Fruit fly (Drosophila melanogaster) whole organism, embryonic: ENCODE measurements around the gene CG6481.

Source experiments
- Abd-B ChIP-seq: fragments of 200-800 bp; sonication (Bioruptor generic); optimal IDR thresholded peaks from 2 replicates; lab custom pipeline; 2018; ENCODE audit warnings: missing biosample characterization, mild to moderate bottlenecking, missing genetic modification characterization, moderate library complexity
- BEAF-32 ChIP-seq: fragments of 200-800 bp; sonication (Bioruptor generic); optimal IDR thresholded peaks from 3 replicates; lab custom pipeline; 2017; ENCODE audit warnings: missing biosample characterization, missing genetic modification characterization, mild to moderate bottlenecking, moderate library complexity, missing genetic modification reagents
- CG1024 ChIP-seq: fragments of 200-800 bp; sonication (Bioruptor generic); IDR thresholded peaks from 2 replicates; pipeline ENCODE4 v1.3.6; 2022; ENCODE audit warnings: missing biosample characterization, missing genetic modification characterization
- CG10543 ChIP-seq: fragments of 200-800 bp; sonication (Bioruptor generic); optimal IDR thresholded peaks from 3 replicates; lab custom pipeline; 2017; ENCODE audit warnings: missing biosample characterization, mild to moderate bottlenecking, missing genetic modification characterization, moderate library complexity
- CG13424 ChIP-seq: fragments of 200-800 bp; sonication (Bioruptor generic); optimal IDR thresholded peaks from 2 replicates; lab custom pipeline; 2019; ENCODE audit warnings: missing biosample characterization, mild to moderate bottlenecking, missing genetic modification characterization, moderate library complexity
- CG13775 ChIP-seq: fragments of 200-800 bp; sonication (Bioruptor generic); optimal IDR thresholded peaks from 3 replicates; lab custom pipeline; 2017; ENCODE audit warnings: missing biosample characterization, mild to moderate bottlenecking, missing genetic modification characterization
- CG14014 ChIP-seq: fragments of 200-800 bp; sonication (Bioruptor generic); IDR thresholded peaks from 2 replicates; pipeline ENCODE4 v1.3.6; 2022; ENCODE audit warnings: missing biosample characterization, missing genetic modification characterization
- CG14710 ChIP-seq: fragments of 200-800 bp; sonication (Bioruptor generic); optimal IDR thresholded peaks from 3 replicates; lab custom pipeline; 2019; ENCODE audit warnings: missing biosample characterization, mild to moderate bottlenecking, missing genetic modification characterization, moderate library complexity
- CG18011 ChIP-seq: fragments of 200-800 bp; sonication (Bioruptor generic); optimal IDR thresholded peaks from 2 replicates; lab custom pipeline; 2017; ENCODE audit warnings: missing biosample characterization, missing genetic modification characterization, mild to moderate bottlenecking, moderate library complexity, missing genotype
- CG18599 ChIP-seq: fragments of 200-800 bp; sonication (Bioruptor generic); optimal IDR thresholded peaks from 3 replicates; lab custom pipeline; 2017; ENCODE audit warnings: missing biosample characterization, missing genetic modification characterization, mild to moderate bottlenecking, moderate library complexity, missing genetic modification reagents
- CG4730 ChIP-seq: fragments of 200-800 bp; sonication (Bioruptor generic); IDR thresholded peaks from 2 replicates; pipeline ENCODE4 v1.3.6; 2022; ENCODE audit warnings: missing biosample characterization, missing genetic modification characterization
- CG4820 ChIP-seq: fragments of 200-800 bp; sonication (Bioruptor generic); optimal IDR thresholded peaks from 3 replicates; lab custom pipeline; 2016; ENCODE audit warnings: missing biosample characterization, missing genetic modification characterization
- Dll ChIP-seq: fragments of 200-800 bp; sonication (Bioruptor generic); IDR thresholded peaks from 4 replicates; pipeline ENCODE4 v1.3.6; 2022; ENCODE audit warnings: missing biosample characterization, missing genetic modification characterization; ENCODE audit not compliant: partially characterized antibody
- Dref ChIP-seq: fragments of 200-800 bp; sonication (Bioruptor generic); IDR thresholded peaks from 2 replicates; pipeline ENCODE4 v1.3.6; 2022; ENCODE audit warnings: missing biosample characterization, missing genetic modification characterization
- E2f1 ChIP-seq: fragments of 200-800 bp; sonication (Bioruptor generic); IDR thresholded peaks from 2 replicates; pipeline ENCODE4 v1.3.6; 2022; ENCODE audit warnings: missing biosample characterization, missing genetic modification characterization
- GATAe ChIP-seq: fragments of 200-800 bp; sonication (Bioruptor generic); conservative IDR thresholded peaks from 2 replicates; pipeline ENCODE4 v1.3.6; 2022; ENCODE audit warnings: missing biosample characterization, missing genetic modification characterization
- HmgZ ChIP-seq: fragments of 200-800 bp; sonication (Bioruptor generic); optimal IDR thresholded peaks from 2 replicates; lab custom pipeline; 2018; ENCODE audit warnings: missing biosample characterization, mild to moderate bottlenecking, missing genetic modification characterization
- Hmx ChIP-seq: fragments of 200-800 bp; sonication (Bioruptor generic); optimal IDR thresholded peaks from 2 replicates; lab custom pipeline; 2016; ENCODE audit warnings: missing biosample characterization, missing genetic modification characterization
- Hr78 ChIP-seq, 2 experiments: fragments of 200-800 bp in 1 of 2; fragments of >200 bp in 1 of 2; sonication (Bioruptor generic) in 1 of 2; optimal IDR thresholded peaks; 2 replicates each; lab custom pipeline; 2017 to 2019; ENCODE audit warnings: missing biosample characterization in 2 of 2, missing genetic modification characterization in 2 of 2, mild to moderate bottlenecking in 1 of 2, moderate library complexity in 1 of 2
- MTF-1 ChIP-seq: fragments of 200-800 bp; sonication (Bioruptor generic); optimal IDR thresholded peaks from 2 replicates; lab custom pipeline; 2018; ENCODE audit warnings: missing biosample characterization, mild to moderate bottlenecking, missing genetic modification characterization, borderline replicate concordance
- Nf-YA ChIP-seq: fragments of 200-800 bp; sonication (Bioruptor generic); IDR thresholded peaks from 2 replicates; pipeline ENCODE4 v1.3.6; 2022; ENCODE audit warnings: missing biosample characterization, missing genetic modification characterization
- NfI ChIP-seq: fragments of 200-800 bp; sonication (Bioruptor generic); optimal IDR thresholded peaks from 3 replicates; lab custom pipeline; 2018; ENCODE audit warnings: missing biosample characterization, mild to moderate bottlenecking, missing genetic modification characterization, moderate library complexity
- Side ChIP-seq: fragments of 200-800 bp; sonication (Bioruptor generic); optimal IDR thresholded peaks from 2 replicates; lab custom pipeline; 2016; ENCODE audit warnings: missing biosample characterization, missing genetic modification characterization
- Ssrp ChIP-seq: fragments of 200-800 bp; sonication (Bioruptor generic); optimal IDR thresholded peaks from 2 replicates; lab custom pipeline; 2018; ENCODE audit warnings: missing biosample characterization, mild to moderate bottlenecking, missing genetic modification characterization, moderate library complexity
- Stat92E ChIP-seq, 3 experiments: fragments of >200 bp in 2 of 3; fragments of 200-800 bp in 1 of 3; sonication (Bioruptor generic) in 1 of 3; optimal IDR thresholded peaks; 2 replicates each; lab custom pipeline; 2017 to 2019; ENCODE audit warnings: missing biosample characterization in 3 of 3, missing genetic modification characterization in 3 of 3, mild to moderate bottlenecking in 1 of 3, moderate library complexity in 1 of 3
- abd-A ChIP-seq: fragments of 200-800 bp; sonication (Bioruptor generic); optimal IDR thresholded peaks from 3 replicates; lab custom pipeline; 2019; ENCODE audit warnings: missing biosample characterization, mild to moderate bottlenecking, missing genetic modification characterization, moderate library complexity
- bcd ChIP-seq: fragments of 200-800 bp; sonication (Bioruptor generic); optimal IDR thresholded peaks from 2 replicates; lab custom pipeline; 2017; ENCODE audit warnings: missing biosample characterization, mild to moderate bottlenecking, missing genetic modification characterization
- cad ChIP-seq: fragments of >200 bp; optimal IDR thresholded peaks from 2 replicates; lab custom pipeline; 2017; ENCODE audit warnings: missing biosample characterization, missing genetic modification characterization
- crp ChIP-seq, 2 experiments: fragments of 200-800 bp; sonication (Bioruptor generic); optimal IDR thresholded peaks; 2 replicates in 1 of 2; 3 replicates in 1 of 2; lab custom pipeline; 2017; ENCODE audit warnings: missing biosample characterization in 2 of 2, missing genetic modification characterization in 2 of 2, mild to moderate bottlenecking in 1 of 2, moderate library complexity in 1 of 2
- dmrt11E ChIP-seq: fragments of 200-800 bp; sonication (Bioruptor generic); optimal IDR thresholded peaks from 3 replicates; lab custom pipeline; 2018; ENCODE audit warnings: missing biosample characterization, mild to moderate bottlenecking, missing genetic modification characterization, moderate library complexity
- dmrt99B ChIP-seq: fragments of 200-800 bp; sonication (Bioruptor generic); optimal IDR thresholded peaks from 2 replicates; lab custom pipeline; 2018; ENCODE audit warnings: missing biosample characterization, mild to moderate bottlenecking, missing genetic modification characterization, moderate library complexity
- fd64A ChIP-seq: fragments of 200-800 bp; sonication (Bioruptor generic); optimal IDR thresholded peaks from 3 replicates; lab custom pipeline; 2018; ENCODE audit warnings: missing biosample characterization, mild to moderate bottlenecking, missing genetic modification characterization
- fu2 ChIP-seq: fragments of 200-800 bp; sonication (Bioruptor generic); optimal IDR thresholded peaks from 2 replicates; lab custom pipeline; 2016; ENCODE audit warnings: missing biosample characterization, missing genetic modification characterization
- h ChIP-seq: fragments of >200 bp; optimal IDR thresholded peaks from 2 replicates; lab custom pipeline; 2017
- hkb ChIP-seq, 2 experiments: fragments of 200-800 bp in 1 of 2; fragments of >200 bp in 1 of 2; sonication (Bioruptor generic) in 1 of 2; IDR thresholded peaks in 1 of 2; optimal IDR thresholded peaks in 1 of 2; 2 replicates each; pipeline versions ENCODE4 v1.3.6 to Lab custom; 2017 to 2022; ENCODE audit warnings: missing biosample characterization in 1 of 2, missing genetic modification characterization in 1 of 2
- jigr1 ChIP-seq: fragments of 200-800 bp; sonication (Bioruptor generic); IDR thresholded peaks from 3 replicates; pipeline ENCODE4 v1.3.6; 2022; ENCODE audit warnings: missing biosample characterization, missing genetic modification characterization
- lilli ChIP-seq: fragments of 200-800 bp; sonication (Bioruptor generic); optimal IDR thresholded peaks from 3 replicates; lab custom pipeline; 2016; ENCODE audit warnings: missing biosample characterization, missing genetic modification characterization
- maf-S ChIP-seq: fragments of 200-800 bp; sonication (Bioruptor generic); optimal IDR thresholded peaks from 2 replicates; lab custom pipeline; 2016; ENCODE audit warnings: missing biosample characterization, missing genetic modification characterization
- odd ChIP-seq: fragments of 200-800 bp; sonication (Bioruptor generic); optimal IDR thresholded peaks from 2 replicates; lab custom pipeline; 2017; ENCODE audit warnings: missing biosample characterization, mild to moderate bottlenecking, missing genetic modification characterization
- peb ChIP-seq: fragments of 200-800 bp; sonication (Bioruptor generic); IDR thresholded peaks from 2 replicates; pipeline ENCODE4 v1.3.6; 2022; ENCODE audit warnings: missing biosample characterization, missing genetic modification characterization
- pfk ChIP-seq: fragments of 200-800 bp; sonication (Bioruptor generic); optimal IDR thresholded peaks from 2 replicates; lab custom pipeline; 2018; ENCODE audit warnings: missing biosample characterization, mild to moderate bottlenecking, missing genetic modification characterization, moderate library complexity
- pho ChIP-seq: fragments of 200-800 bp; sonication (Bioruptor generic); optimal IDR thresholded peaks from 2 replicates; lab custom pipeline; 2016; ENCODE audit warnings: missing biosample characterization, missing genetic modification characterization
- sens ChIP-seq: fragments of 200-800 bp; sonication (Bioruptor generic); peaks from one replicate; lab custom pipeline; 2016; ENCODE audit warnings: missing biosample characterization, missing genetic modification characterization
- sisA ChIP-seq: fragments of 200-800 bp; sonication (Bioruptor generic); IDR thresholded peaks from 2 replicates; pipeline ENCODE4 v1.3.6; 2022; ENCODE audit warnings: missing biosample characterization, missing genetic modification characterization
- slou ChIP-seq: fragments of 200-800 bp; sonication (Bioruptor generic); optimal IDR thresholded peaks from 3 replicates; lab custom pipeline; 2016; ENCODE audit warnings: missing biosample characterization, missing genetic modification characterization
- sug ChIP-seq: fragments of 200-800 bp; optimal IDR thresholded peaks from 2 replicates; lab custom pipeline; 2019; ENCODE audit warnings: missing biosample characterization, mild to moderate bottlenecking, missing genetic modification characterization, moderate library complexity
- trh ChIP-seq: fragments of 200-800 bp; sonication (Bioruptor generic); optimal IDR thresholded peaks from 2 replicates; lab custom pipeline; 2016; ENCODE audit warnings: missing biosample characterization, missing genetic modification characterization
- ttk ChIP-seq: fragments of 200-800 bp; sonication (Bioruptor generic); IDR thresholded peaks from 2 replicates; pipeline ENCODE4 v2.1.2; 2022; ENCODE audit warnings: missing biosample characterization, missing genetic modification characterization
- unc-4 ChIP-seq: fragments of 200-800 bp; sonication (Bioruptor generic); IDR thresholded peaks from 2 replicates; pipeline ENCODE4 v1.3.6; 2022; ENCODE audit warnings: missing biosample characterization, missing genetic modification characterization; ENCODE audit not compliant: partially characterized antibody

The CG6481 gene

dm6 chrX:18494165-18494740, 28.0 kb downstream of the CG6481 start, which contains the start of gene CG15043 (continued):
- peak; percentile 39 for TF ChIP-seq CG4730
- TF ChIP-seq BEAF-32 (GFP tag; lab: Kevin White, UChicago) = no peak
- no peak for TF ChIP-seq Side (GFP tag; lab: Kevin White, UChicago)
- no peak for TF ChIP-seq cad (GFP tag; lab: Kevin White, UChicago)
- no peak for TF ChIP-seq Dll
- peak; percentile 37 for TF ChIP-seq pho (GFP tag; lab: Kevin White, UChicago)
- TF ChIP-seq Nf-YA (GFP tag; lab: Robert Waterston, UW) = no peak
- TF ChIP-seq CG18011 (GFP tag; lab: Kevin White, UChicago) = no peak
- no peak for TF ChIP-seq odd (GFP tag; lab: Kevin White, UChicago)
- TF ChIP-seq unc-4 (GFP tag; lab: Robert Waterston, UW) = no peak
- TF ChIP-seq E2f1 (GFP tag; lab: Robert Waterston, UW) = peak; percentile 49; the same call in 1 of the 2 replicates
- TF ChIP-seq NfI (GFP tag; lab: Kevin White, UChicago) = no peak
- peak; percentile 44 for TF ChIP-seq bcd (GFP tag; lab: Kevin White, UChicago)
- TF ChIP-seq Hr78 (GFP tag; optimal IDR thresholded peaks at IDR 0.05; lab: Kevin White, UChicago) = no peak
- TF ChIP-seq dmrt99B (tag; lab: Kevin White, UChicago) = no peak
- TF ChIP-seq GATAe = peak; percentile 81
- TF ChIP-seq Abd-B = no peak
- TF ChIP-seq crp (GFP tag; optimal IDR thresholded peaks at IDR 0.05; lab: Kevin White, UChicago) = no peak
- no peak for TF ChIP-seq peb (GFP tag; lab: Robert Waterston, UW)
- TF ChIP-seq h (lab: Kevin White, UChicago) = no peak
- TF ChIP-seq maf-S = no peak
- peak; percentile 58 for TF ChIP-seq sens (GFP tag; lab: Kevin White, UChicago)
- TF ChIP-seq CG1024 (GFP tag; lab: Robert Waterston, UW) = no peak
- no peak for TF ChIP-seq Ssrp
- TF ChIP-seq slou (GFP tag; lab: Kevin White, UChicago) = no peak
- no peak for TF ChIP-seq Dref (GFP tag; lab: Robert Waterston, UW)
- no peak for TF ChIP-seq CG13424 (tag; lab: Kevin White, UChicago)
- TF ChIP-seq CG13775 (GFP tag; lab: Kevin White, UChicago) = no peak
- peak; percentile 22 for TF ChIP-seq sug
- no peak for TF ChIP-seq CG14014 (GFP tag; lab: Robert Waterston, UW)
- TF ChIP-seq dmrt11E (tag; lab: Kevin White, UChicago) = no peak
- no peak for TF ChIP-seq hkb (optimal IDR thresholded peaks at IDR 0.05; lab: Kevin White, UChicago)
- peak; percentile 57 for TF ChIP-seq hkb (GFP tag; IDR thresholded peaks at IDR 0.05; lab: Robert Waterston, UW)
- peak; percentile 3 for TF ChIP-seq CG4820 (GFP tag; lab: Kevin White, UChicago)
- TF ChIP-seq sisA (GFP tag; lab: Robert Waterston, UW) = 0 out of 2 replicates have a peak, but pooled peaks have one; percentile 12
- no peak for TF ChIP-seq jigr1 (GFP tag; lab: Robert Waterston, UW)
- TF ChIP-seq lilli (GFP tag; lab: Kevin White, UChicago) = peak; percentile 67
- TF ChIP-seq MTF-1 (GFP tag; lab: Kevin White, UChicago) = no peak
- TF ChIP-seq fu2 (GFP tag; lab: Kevin White, UChicago) = peak; percentile 9
- TF ChIP-seq CG14710 (tag; lab: Kevin White, UChicago) = no peak
- no peak for TF ChIP-seq CG10543
- no peak for TF ChIP-seq pfk
- TF ChIP-seq CG18599 (GFP tag; lab: Kevin White, UChicago) = peak; percentile 80
- TF ChIP-seq abd-A (tag; lab: Kevin White, UChicago) = no peak
- no peak for TF ChIP-seq Stat92E (GFP tag; optimal IDR thresholded peaks at IDR 0.05; lab: Kevin White, UChicago)
- TF ChIP-seq trh (GFP tag; lab: Kevin White, UChicago) = no peak
- TF ChIP-seq HmgZ (tag; lab: Kevin White, UChicago) = no peak
- TF ChIP-seq fd64A (GFP tag; lab: Kevin White, UChicago) = no peak
- TF ChIP-seq ttk (GFP tag; lab: Robert Waterston, UW) = 0 out of 2 replicates have a peak, but pooled peaks have one; percentile 34
- TF ChIP-seq Hmx (GFP tag; lab: Kevin White, UChicago) = no peak
